Fruit fly (Drosophila melanogaster) whole organism, wandering third instar larva: Measurements from ENCODE around the gene PGRP-LC.

Source experiments
- Myc ChIP-seq: fragments of >200 bp; optimal IDR thresholded peaks from 2 replicates; lab custom pipeline; 2017
- OdsH ChIP-seq: fragments of 200-800 bp; sonication (Bioruptor generic); optimal IDR thresholded peaks from 2 replicates; lab custom pipeline; 2016; ENCODE audit warnings: missing biosample characterization, mild to moderate bottlenecking, missing genetic modification characterization
- Sp1 ChIP-seq: fragments of 200-800 bp; sonication (Bioruptor generic); optimal IDR thresholded peaks from 3 replicates; lab custom pipeline; 2019; ENCODE audit warnings: missing biosample characterization, mild to moderate bottlenecking, missing genetic modification characterization, moderate library complexity
- br ChIP-seq: fragments of 200-800 bp; sonication (Bioruptor generic); optimal IDR thresholded peaks from 2 replicates; lab custom pipeline; 2016; ENCODE audit warnings: missing biosample characterization, missing genetic modification characterization
- dl ChIP-seq, 2 experiments: fragments of 175-275, 200-275 bp in 1 of 2; fragments of 200-275 bp in 1 of 2; sonication (Bioruptor generic); optimal IDR thresholded peaks; lab custom pipeline; 2018; ENCODE audit warnings: mild to moderate bottlenecking in 2 of 2, missing biosample characterization in 2 of 2, missing genetic modification characterization in 2 of 2, moderate library complexity in 2 of 2; ENCODE audit not compliant: partially characterized antibody in 2 of 2, insufficient read depth in 1 of 2
- psq ChIP-seq: fragments of 200-800 bp; sonication (Bioruptor generic); optimal IDR thresholded peaks from 3 replicates; lab custom pipeline; 2017; ENCODE audit warnings: missing biosample characterization, mild to moderate bottlenecking, missing genetic modification characterization, moderate library complexity
- tai ChIP-seq: sonication (Bioruptor generic); optimal IDR thresholded peaks from 2 replicates; lab custom pipeline; 2016; ENCODE audit warnings: missing biosample characterization, missing genetic modification characterization

DNA sequence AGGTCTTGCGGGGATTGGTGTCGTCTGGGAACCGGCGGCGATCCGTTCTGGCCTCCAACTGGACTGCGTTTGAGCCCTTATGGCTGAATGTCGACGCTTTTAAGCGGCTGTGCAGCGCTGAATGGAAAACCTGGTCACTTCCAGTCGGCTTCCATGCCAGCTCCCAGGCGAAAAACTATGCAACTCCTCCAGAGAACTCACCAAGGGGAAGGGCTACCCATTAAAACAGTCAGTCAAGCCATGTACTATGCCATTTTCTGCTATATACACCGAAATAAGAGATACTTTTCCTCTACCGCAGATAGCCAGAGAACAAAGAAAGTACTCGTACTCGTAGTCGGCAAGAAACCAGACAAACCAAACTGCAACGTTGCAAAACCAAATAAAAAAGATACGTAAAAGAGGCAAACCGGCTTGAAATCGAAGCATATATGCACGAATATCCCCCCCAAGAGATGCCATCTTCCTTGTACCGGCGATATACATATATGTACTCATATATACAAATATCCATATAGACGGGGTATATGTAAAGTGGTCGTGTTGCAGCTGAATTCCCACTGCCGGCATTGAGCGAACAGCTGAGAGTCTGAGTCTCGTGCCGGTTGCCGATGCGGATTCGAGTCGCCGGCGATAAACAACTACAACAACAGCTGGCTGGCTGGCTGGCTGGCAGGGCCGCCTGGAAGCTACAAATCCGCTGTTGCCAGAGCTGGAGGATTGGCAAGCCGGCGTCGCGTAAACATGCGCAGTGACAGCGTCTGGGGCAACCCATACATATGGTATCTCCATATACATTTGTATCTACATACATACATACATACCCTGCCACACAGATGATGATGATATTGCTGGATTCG is 41.1 kb downstream of the PGRP-LC start, which contains the start of gene Hsp67Ba:
- TF ChIP-seq OdsH (GFP tag; lab: Kevin White, UChicago), result no peak
- TF ChIP-seq psq, result peak; percentile 49
- no peak for TF ChIP-seq dl (GFP tag; optimal IDR thresholded peaks at IDR 0.05; lab: Kevin White, UChicago; ENCODE audit: insufficient read depth in 1 of 2, partially characterized antibody in 2 of 2)
- no peak for TF ChIP-seq br
- no peak for TF ChIP-seq Myc (lab: Kevin White, UChicago)
- TF ChIP-seq Sp1 (GFP tag; lab: Kevin White, UChicago), result no peak
- TF ChIP-seq tai (GFP tag; lab: Kevin White, UChicago), result no peak
